Fruit fly (Drosophila melanogaster) whole organism, embryonic: ENCODE data around the gene CG13876.
A peak's percentile ranks its signal among the peaks of the same experiment; 100 is the strongest.

Experiments
- Atf3 ChIP-seq: fragments of 200-800 bp; sonication (Bioruptor generic); optimal IDR thresholded peaks from 3 replicates; lab custom pipeline; 2016; ENCODE audit warnings: missing biosample characterization, missing genetic modification characterization
- B-H2 ChIP-seq: fragments of 200-800 bp; sonication (Bioruptor generic); optimal IDR thresholded peaks from 2 replicates; lab custom pipeline; 2018; ENCODE audit warnings: missing biosample characterization, mild to moderate bottlenecking, missing genetic modification characterization
- Bdp1 ChIP-seq: fragments of 200-800 bp; sonication (Bioruptor generic); optimal IDR thresholded peaks from 3 replicates; lab custom pipeline; 2016; ENCODE audit warnings: missing biosample characterization, missing genetic modification characterization
- CG10366 ChIP-seq: fragments of 200-800 bp; sonication (Bioruptor generic); IDR thresholded peaks from 2 replicates; pipeline ENCODE4 v1.3.6; 2022; ENCODE audit warnings: missing biosample characterization, missing genetic modification characterization
- CG11093 ChIP-seq: fragments of 200-800 bp; sonication (Bioruptor generic); IDR thresholded peaks from 3 replicates; pipeline ENCODE4 v1.3.6; 2022; ENCODE audit warnings: missing biosample characterization, missing genetic modification characterization
- CG11456 ChIP-seq: fragments of 200-800 bp; sonication (Bioruptor generic); IDR thresholded peaks from 3 replicates; pipeline ENCODE4 v1.3.6; 2022; ENCODE audit warnings: missing biosample characterization, missing genetic modification characterization
- CG12236 ChIP-seq: fragments of 200-800 bp; sonication (Bioruptor generic); optimal IDR thresholded peaks from 2 replicates; lab custom pipeline; 2016; ENCODE audit warnings: missing biosample characterization, missing genetic modification characterization
- CG12744 ChIP-seq: fragments of 200-800 bp; sonication (Bioruptor generic); optimal IDR thresholded peaks from 2 replicates; lab custom pipeline; 2016; ENCODE audit warnings: missing biosample characterization, missing genetic modification characterization
- CG13123 ChIP-seq: fragments of 200-800 bp; sonication (Bioruptor generic); optimal IDR thresholded peaks from 2 replicates; lab custom pipeline; 2016; ENCODE audit warnings: missing biosample characterization, missing genetic modification characterization
- CG14050 ChIP-seq: fragments of 200-800 bp; sonication (Bioruptor generic); IDR thresholded peaks from 3 replicates; pipeline ENCODE4 v1.3.6; 2022; ENCODE audit warnings: missing biosample characterization, missing genetic modification characterization
- CG15073 ChIP-seq: fragments of 200-800 bp; sonication (Bioruptor generic); optimal IDR thresholded peaks from 2 replicates; lab custom pipeline; 2016; ENCODE audit warnings: missing biosample characterization, missing genetic modification characterization
- CG15479 ChIP-seq: fragments of 200-800 bp; sonication (Bioruptor generic); optimal IDR thresholded peaks from 3 replicates; lab custom pipeline; 2019; ENCODE audit warnings: missing biosample characterization, mild to moderate bottlenecking, missing genetic modification characterization, moderate library complexity
- CG1647 ChIP-seq: fragments of 200-800 bp; sonication (Bioruptor generic); optimal IDR thresholded peaks from 3 replicates; lab custom pipeline; 2016; ENCODE audit warnings: missing biosample characterization, missing genetic modification characterization
- CG17829 ChIP-seq: fragments of 200-800 bp; optimal IDR thresholded peaks from 2 replicates; lab custom pipeline; 2019; ENCODE audit warnings: missing biosample characterization, mild to moderate bottlenecking, missing genetic modification characterization, moderate library complexity
- CG2120 ChIP-seq: fragments of 200-800 bp; sonication (Bioruptor generic); optimal IDR thresholded peaks from 3 replicates; lab custom pipeline; 2016; ENCODE audit warnings: missing biosample characterization, missing genetic modification characterization
- CG3065 ChIP-seq: fragments of 200-800 bp; sonication (Bioruptor generic); optimal IDR thresholded peaks from 2 replicates; lab custom pipeline; 2016; ENCODE audit warnings: missing biosample characterization, missing genetic modification characterization
- CG32532 ChIP-seq: fragments of 200-800 bp; sonication (Bioruptor generic); IDR thresholded peaks from 2 replicates; pipeline ENCODE4 v1.3.6; 2022; ENCODE audit warnings: missing biosample characterization, missing genetic modification characterization
- CG3281 ChIP-seq: fragments of 200-800 bp; sonication (Bioruptor generic); optimal IDR thresholded peaks from 3 replicates; lab custom pipeline; 2017; ENCODE audit warnings: missing biosample characterization, mild to moderate bottlenecking, missing genetic modification characterization
- CG5180 ChIP-seq: fragments of 200-800 bp; sonication (Bioruptor generic); optimal IDR thresholded peaks from 3 replicates; lab custom pipeline; 2017; ENCODE audit warnings: missing biosample characterization, missing genetic modification characterization, mild to moderate bottlenecking, moderate library complexity, missing genetic modification reagents
- CG6765 ChIP-seq: fragments of 200-800 bp; sonication (Bioruptor generic); optimal IDR thresholded peaks from 3 replicates; lab custom pipeline; 2017; ENCODE audit warnings: missing biosample characterization, mild to moderate bottlenecking, missing genetic modification characterization
- CG7357 ChIP-seq: fragments of 200-800 bp; sonication (Bioruptor generic); IDR thresholded peaks from 3 replicates; pipeline ENCODE4 v1.3.6; 2022; ENCODE audit warnings: missing biosample characterization, missing genetic modification characterization
- CHES-1-like ChIP-seq: fragments of 200-800 bp; sonication (Bioruptor generic); optimal IDR thresholded peaks from 2 replicates; lab custom pipeline; 2016; ENCODE audit warnings: missing biosample characterization, missing genetic modification characterization
- CkIIα-i1 ChIP-seq: fragments of 200-800 bp; sonication (Bioruptor generic); IDR thresholded peaks from 2 replicates; pipeline ENCODE4 v1.3.6; 2022; ENCODE audit warnings: missing biosample characterization, missing genetic modification characterization
- Deaf1 ChIP-seq: fragments of 200-800 bp; optimal IDR thresholded peaks from 3 replicates; lab custom pipeline; 2019; ENCODE audit warnings: missing biosample characterization, mild to moderate bottlenecking, missing genetic modification characterization, moderate library complexity
- Dip3 ChIP-seq: fragments of 200-800 bp; sonication (Bioruptor generic); optimal IDR thresholded peaks from 3 replicates; lab custom pipeline; 2016; ENCODE audit warnings: missing biosample characterization, missing genetic modification characterization
- Gsc ChIP-seq: fragments of 200-800 bp; sonication (Bioruptor generic); IDR thresholded peaks from 2 replicates; pipeline ENCODE4 v1.3.6; 2022; ENCODE audit warnings: missing biosample characterization, missing genetic modification characterization
- Gug ChIP-seq: fragments of 200-800 bp; sonication (Bioruptor generic); IDR thresholded peaks from 4 replicates; pipeline ENCODE4 v1.3.6; 2022; ENCODE audit warnings: missing biosample characterization, missing genetic modification characterization
- HmgD ChIP-seq: fragments of 200-800 bp; sonication (Bioruptor generic); optimal IDR thresholded peaks from 3 replicates; lab custom pipeline; 2016; ENCODE audit warnings: missing biosample characterization, missing genetic modification characterization
- MBD-R2 ChIP-seq: fragments of 200-800 bp; sonication (Bioruptor generic); IDR thresholded peaks from 2 replicates; pipeline ENCODE4 v1.3.6; 2022; ENCODE audit warnings: missing biosample characterization, missing genetic modification characterization
- Med ChIP-seq: fragments of 200-800 bp; sonication (Bioruptor generic); peaks from one replicate; lab custom pipeline; 2016; ENCODE audit warnings: missing biosample characterization, missing genetic modification characterization, mild to moderate bottlenecking, inconsistent platforms, moderate library complexity
- Side ChIP-seq: fragments of 200-800 bp; sonication (Bioruptor generic); optimal IDR thresholded peaks from 2 replicates; lab custom pipeline; 2016; ENCODE audit warnings: missing biosample characterization, missing genetic modification characterization
- bcd ChIP-seq: fragments of 200-800 bp; sonication (Bioruptor generic); optimal IDR thresholded peaks from 2 replicates; lab custom pipeline; 2017; ENCODE audit warnings: missing biosample characterization, mild to moderate bottlenecking, missing genetic modification characterization
- cg ChIP-seq: fragments of 200-800 bp; sonication (Bioruptor generic); optimal IDR thresholded peaks from 3 replicates; lab custom pipeline; 2019; ENCODE audit warnings: missing biosample characterization, mild to moderate bottlenecking, missing genetic modification characterization, moderate library complexity
- cwo ChIP-seq: fragments of 200-800 bp; sonication (Bioruptor generic); optimal IDR thresholded peaks from 3 replicates; lab custom pipeline; 2017; ENCODE audit warnings: missing biosample characterization, missing genetic modification characterization, mild to moderate bottlenecking, moderate library complexity, missing genetic modification reagents
- emc ChIP-seq: fragments of 200-800 bp; sonication (Bioruptor generic); optimal IDR thresholded peaks from 2 replicates; lab custom pipeline; 2016; ENCODE audit warnings: missing biosample characterization, missing genetic modification characterization
- esg ChIP-seq: fragments of 200-800 bp; sonication (Bioruptor generic); conservative IDR thresholded peaks from 2 replicates; pipeline ENCODE4 v1.3.6; 2022; ENCODE audit warnings: missing biosample characterization, missing genetic modification characterization
- eve ChIP-seq, 2 experiments: fragments of >200 bp; optimal IDR thresholded peaks; 2 replicates each; lab custom pipeline; 2017; ENCODE audit warnings: missing biosample characterization in 2 of 2, missing genetic modification characterization in 2 of 2
- eyg ChIP-seq: fragments of 200-800 bp; sonication (Bioruptor generic); optimal IDR thresholded peaks from 3 replicates; lab custom pipeline; 2016; ENCODE audit warnings: missing biosample characterization, missing genetic modification characterization
- gem ChIP-seq: fragments of 200-800 bp; sonication (Bioruptor generic); optimal IDR thresholded peaks from 2 replicates; lab custom pipeline; 2019; ENCODE audit warnings: missing biosample characterization, mild to moderate bottlenecking, missing genetic modification characterization, moderate library complexity
- hb ChIP-seq: fragments of 200-800 bp; sonication (Bioruptor generic); IDR thresholded peaks from 3 replicates; pipeline ENCODE4 v1.3.6; 2022; ENCODE audit warnings: missing biosample characterization, missing genetic modification characterization; ENCODE audit not compliant: partially characterized antibody
- jing ChIP-seq: fragments of 200-800 bp; sonication (Bioruptor generic); optimal IDR thresholded peaks from 2 replicates; lab custom pipeline; 2018; ENCODE audit warnings: missing biosample characterization, mild to moderate bottlenecking, missing genetic modification characterization
- luna ChIP-seq: fragments of 200-800 bp; sonication (Bioruptor generic); optimal IDR thresholded peaks from 2 replicates; lab custom pipeline; 2016; ENCODE audit warnings: missing biosample characterization, missing genetic modification characterization
- nerfin-1 ChIP-seq: fragments of 200-800 bp; sonication (Bioruptor generic); optimal IDR thresholded peaks from 3 replicates; lab custom pipeline; 2019; ENCODE audit warnings: missing biosample characterization, mild to moderate bottlenecking, missing genetic modification characterization, moderate library complexity
- nom ChIP-seq: fragments of 200-800 bp; sonication (Bioruptor generic); optimal IDR thresholded peaks from 2 replicates; lab custom pipeline; 2017; ENCODE audit warnings: missing biosample characterization, missing genetic modification characterization, mild to moderate bottlenecking, moderate library complexity, missing genetic modification reagents
- pb ChIP-seq: fragments of 200-800 bp; sonication (Bioruptor generic); optimal IDR thresholded peaks from 3 replicates; lab custom pipeline; 2016; ENCODE audit warnings: missing biosample characterization, missing genetic modification characterization
- pros ChIP-seq: fragments of 200-800 bp; sonication (Bioruptor generic); optimal IDR thresholded peaks from 3 replicates; lab custom pipeline; 2019; ENCODE audit warnings: missing biosample characterization, mild to moderate bottlenecking, missing genetic modification characterization, moderate library complexity
- seq ChIP-seq: fragments of 200-800 bp; sonication (Bioruptor generic); IDR thresholded peaks from 2 replicates; pipeline ENCODE4 v1.3.6; 2022; ENCODE audit warnings: missing biosample characterization, missing genetic modification characterization
- sob ChIP-seq: fragments of 200-800 bp; sonication (Bioruptor generic); IDR thresholded peaks from 2 replicates; pipeline ENCODE4 v1.3.6; 2022; ENCODE audit warnings: missing biosample characterization, missing genetic modification characterization
- tin ChIP-seq: fragments of 200-800 bp; sonication (Bioruptor generic); optimal IDR thresholded peaks from 3 replicates; lab custom pipeline; 2016; ENCODE audit warnings: missing biosample characterization, missing genetic modification characterization
- trh ChIP-seq: fragments of 200-800 bp; sonication (Bioruptor generic); optimal IDR thresholded peaks from 2 replicates; lab custom pipeline; 2016; ENCODE audit warnings: missing biosample characterization, missing genetic modification characterization
- zen ChIP-seq: fragments of 200-800 bp; sonication (Bioruptor generic); optimal IDR thresholded peaks from 3 replicates; lab custom pipeline; 2018; ENCODE audit warnings: missing biosample characterization, mild to moderate bottlenecking, missing genetic modification characterization, moderate library complexity

The CG13876 gene

dm6 chr3L:199050-199745 lies 6.7 kb upstream of the CG13876 start (continued):
- TF ChIP-seq cg (GFP tag; lab: Kevin White, UChicago) (no peak), CG6765 (no peak), pb (no peak), CHES-1-like (GFP tag; lab: Kevin White, UChicago) (peak; percentile 80), CG15073 (GFP tag; lab: Kevin White, UChicago) (no peak), Gsc (no peak), sob (GFP tag; lab: Robert Waterston, UW) (peak; percentile 51), Gug (GFP tag; lab: Robert Waterston, UW) (peak; percentile 28; the same call in 1 of the 4 replicates), emc (GFP tag; lab: Kevin White, UChicago) (no peak), hb (GFP tag; lab: Robert Waterston, UW) (peak; percentile 30; the same call in 1 of the 3 replicates), CG12236 (no peak), CG11093 (GFP tag; lab: Robert Waterston, UW) (no peak), cwo (no peak), CG32532 (GFP tag; lab: Robert Waterston, UW) (peak; percentile 55; the same call in 1 of the 2 replicates), Bdp1 (GFP tag; lab: Kevin White, UChicago) (no peak), bcd (no peak), Side (GFP tag; lab: Kevin White, UChicago) (no peak), nerfin-1 (tag; lab: Kevin White, UChicago) (peak; percentile 15), CG3065 (GFP tag; lab: Kevin White, UChicago) (no peak), jing (GFP tag; lab: Kevin White, UChicago) (no peak), gem (tag; lab: Kevin White, UChicago) (no peak), CG11456 (GFP tag; lab: Robert Waterston, UW) (peak; percentile 53; the same call in 1 of the 3 replicates), Atf3 (GFP tag; lab: Kevin White, UChicago) (peak; percentile 23), nom (GFP tag; lab: Kevin White, UChicago) (no peak), MBD-R2 (GFP tag; lab: Robert Waterston, UW) (peak; percentile 89), CG1647 (GFP tag; lab: Kevin White, UChicago) (peak; percentile 31), CG12744 (GFP tag; lab: Kevin White, UChicago) (no peak), luna (GFP tag; lab: Kevin White, UChicago) (no peak), CkIIα-i1 (GFP tag; lab: Robert Waterston, UW) (no peak), Deaf1 (tag; lab: Kevin White, UChicago) (no peak), CG13123 (GFP tag; lab: Kevin White, UChicago) (no peak), CG2120 (no peak), HmgD (GFP tag; lab: Kevin White, UChicago) (peak; percentile 93), pros (GFP tag; lab: Kevin White, UChicago) (no peak), CG15479 (no peak), CG10366 (GFP tag; lab: Robert Waterston, UW) (peak; percentile 15; the same call in 1 of the 2 replicates), eve (GFP tag; optimal IDR thresholded peaks at IDR 0.05; lab: Kevin White, UChicago) (no peak), CG14050 (GFP tag; lab: Robert Waterston, UW) (no peak), esg (no peak), B-H2 (GFP tag; lab: Kevin White, UChicago) (no peak), CG17829 (tag; lab: Kevin White, UChicago) (peak; percentile 25), seq (0 out of 2 replicates have a peak, but pooled peaks have one; percentile 32), tin (peak; percentile 0), zen (tag; lab: Kevin White, UChicago) (no peak), trh (no peak), CG3281 (GFP tag; lab: Kevin White, UChicago) (no peak), eyg (GFP tag; lab: Kevin White, UChicago) (no peak), Med (GFP tag; lab: Kevin White, UChicago) (peak; percentile 93), Dip3 (no peak), CG5180 (no peak), CG7357 (no peak)
